Worm (Caenorhabditis elegans) whole organism, early embryonic: ENCODE data around the gene tre-2.

ENCODE experiments used
- B0310.2 ChIP-seq: sonication (generic microtip); optimal IDR thresholded peaks from 2 replicates; lab custom pipeline; 2016; ENCODE audit warnings: mild to moderate bottlenecking, missing genetic modification characterization, missing compliant biosample characterization
- F13C5.2 ChIP-seq: sonication (generic microtip); optimal IDR thresholded peaks from 2 replicates; lab custom pipeline; 2017; ENCODE audit warnings: mild to moderate bottlenecking, missing genetic modification characterization, inconsistent platforms, missing compliant biosample characterization
- aly-1 ChIP-seq: sonication (generic microtip); optimal IDR thresholded peaks from 2 replicates; lab custom pipeline; 2016; ENCODE audit warnings: missing genetic modification characterization, missing compliant biosample characterization
- ama-1 ChIP-seq: fragments of 150-350 bp; optimal IDR thresholded peaks from 2 replicates; lab custom pipeline; 2014
- ceh-13 ChIP-seq: fragments of 200-800 bp; sonication (Bioruptor generic); optimal IDR thresholded peaks from 2 replicates; lab custom pipeline; 2018; ENCODE audit warnings: mild to moderate bottlenecking, missing genetic modification characterization, missing compliant biosample characterization
- ceh-36 ChIP-seq: sonication (generic microtip); optimal IDR thresholded peaks from 2 replicates; lab custom pipeline; 2016; ENCODE audit warnings: missing genetic modification characterization, inconsistent platforms, missing compliant biosample characterization
- ets-7 ChIP-seq: sonication (generic microtip); optimal IDR thresholded peaks from 2 replicates; lab custom pipeline; 2016; ENCODE audit warnings: missing genotype, missing genetic modification characterization, missing compliant biosample characterization
- flt-1 ChIP-seq: fragments of 200-800 bp; sonication (Bioruptor generic); IDR thresholded peaks from 2 replicates; pipeline ENCODE4 v1.3.6; 2022; ENCODE audit warnings: missing genetic modification characterization, missing compliant biosample characterization
- hmbx-1 ChIP-seq: sonication (generic microtip); optimal IDR thresholded peaks from 2 replicates; lab custom pipeline; 2016; ENCODE audit warnings: mild to moderate bottlenecking, missing genetic modification characterization, missing compliant biosample characterization
- hmg-4 ChIP-seq: fragments of 200-800 bp; sonication (Bioruptor generic); optimal IDR thresholded peaks from 2 replicates; lab custom pipeline; 2018; ENCODE audit warnings: mild to moderate bottlenecking, missing genetic modification characterization, missing compliant biosample characterization
- hnd-1 ChIP-seq: sonication (generic microtip); optimal IDR thresholded peaks from 2 replicates; lab custom pipeline; 2016; ENCODE audit warnings: missing genetic modification characterization, missing compliant biosample characterization
- pes-1 ChIP-seq: fragments of 200-800 bp; sonication (Bioruptor generic); IDR thresholded peaks from 2 replicates; pipeline ENCODE4 v1.3.6; 2022; ENCODE audit warnings: missing genetic modification reagents, missing genetic modification characterization, missing compliant biosample characterization
- scrt-1 ChIP-seq: fragments of 200-800 bp; sonication (Bioruptor generic); IDR thresholded peaks from 2 replicates; pipeline ENCODE4 v1.3.6; 2022; ENCODE audit warnings: missing genetic modification characterization, missing compliant biosample characterization
- sea-1 ChIP-seq: fragments of 200-800 bp; sonication (Bioruptor generic); conservative IDR thresholded peaks from 2 replicates; pipeline ENCODE4 v1.3.6; 2022; ENCODE audit warnings: missing genetic modification characterization, missing compliant biosample characterization
- tbx-11 ChIP-seq: fragments of 200-800 bp; sonication (Bioruptor generic); IDR thresholded peaks from 2 replicates; pipeline ENCODE4 v1.3.6; 2022; ENCODE audit warnings: missing genetic modification characterization, missing compliant biosample characterization
- tbx-37 ChIP-seq: fragments of 200-800 bp; sonication (Bioruptor generic); conservative IDR thresholded peaks from 2 replicates; pipeline ENCODE4 v1.3.6; 2022; ENCODE audit warnings: missing genetic modification reagents, missing genetic modification characterization, missing compliant biosample characterization
- tra-4 ChIP-seq: sonication (generic microtip); optimal IDR thresholded peaks from 2 replicates; lab custom pipeline; 2017; ENCODE audit warnings: missing genetic modification characterization, missing compliant biosample characterization

The tre-2 gene

DNA sequence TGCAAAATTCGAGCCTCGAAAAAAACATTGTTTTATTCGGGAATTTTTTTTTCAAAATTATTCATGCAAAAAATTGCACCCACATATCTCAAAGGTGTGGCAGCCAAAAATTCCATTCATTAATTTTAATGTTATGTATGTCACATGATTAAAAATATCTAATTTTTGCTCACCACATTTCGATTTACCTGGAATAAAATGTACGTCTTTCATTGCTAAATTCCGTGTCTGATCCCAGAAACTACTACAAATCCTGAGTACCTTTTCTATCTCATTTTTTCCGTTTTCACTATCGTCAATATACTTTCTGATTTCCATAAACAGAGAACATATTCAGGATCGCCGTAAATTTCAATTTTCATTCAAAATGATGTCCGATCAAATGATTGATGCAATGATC is 10.3 kb downstream of the tre-2 start, which contains the start of gene srx-19:
Gene srx-19 (plus strand): TSS at position 301 of the 400 bp plus-strand sequence.
- TF ChIP-seq tbx-37 (GFP tag; lab: Robert Waterston, UW): no peak
- TF ChIP-seq tbx-11: no peak
- no peak for TF ChIP-seq hnd-1
- TF ChIP-seq sea-1 (GFP tag; lab: Robert Waterston, UW): no peak
- no peak for TF ChIP-seq ceh-13
- no peak for TF ChIP-seq pes-1 (GFP tag; lab: Robert Waterston, UW)
- no peak for TF ChIP-seq F13C5.2 (tag; lab: Kevin White, UChicago)
- TF ChIP-seq B0310.2 (tag; lab: Kevin White, UChicago): no peak
- TF ChIP-seq hmbx-1 (tag; lab: Kevin White, UChicago): no peak
- TF ChIP-seq scrt-1: no peak

DNA sequence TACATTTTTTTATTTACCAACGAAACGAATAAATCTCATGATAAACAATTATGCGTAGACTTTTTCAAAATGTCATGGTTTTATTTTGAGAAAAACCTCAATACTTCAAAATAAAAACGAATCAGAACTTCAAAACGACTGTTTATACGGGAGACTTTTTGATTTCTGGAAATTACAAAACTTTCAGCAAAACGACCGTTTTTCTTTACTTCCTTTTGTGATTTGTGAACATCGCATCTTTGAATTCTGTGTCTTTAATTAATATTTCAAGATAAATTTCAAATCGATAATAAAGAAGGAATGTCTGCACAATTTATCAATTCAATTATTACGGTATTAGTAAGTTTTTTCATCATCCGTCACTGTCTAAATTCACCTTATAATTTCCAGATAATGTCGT is 15.5 kb downstream of the tre-2 start, which contains the start of gene srx-20:
Gene srx-20 (plus strand): TSS at position 301 of the 400 bp plus-strand sequence.
- no peak for TF ChIP-seq flt-1 (GFP tag; lab: Robert Waterston, UW)
- no peak for TF ChIP-seq hnd-1
- no peak for TF ChIP-seq ama-1 (lab: Kevin White, UChicago)
- no peak for TF ChIP-seq F13C5.2 (tag; lab: Kevin White, UChicago)
- TF ChIP-seq tbx-37 (GFP tag; lab: Robert Waterston, UW): no peak
- no peak for TF ChIP-seq tra-4 (tag; lab: Kevin White, UChicago)
- no peak for TF ChIP-seq B0310.2 (tag; lab: Kevin White, UChicago)
- no peak for TF ChIP-seq hmg-4
- no peak for TF ChIP-seq tbx-11
- TF ChIP-seq pes-1 (GFP tag; lab: Robert Waterston, UW): no peak
- no peak for TF ChIP-seq ceh-36 (tag; lab: Kevin White, UChicago)
- no peak for TF ChIP-seq sea-1 (GFP tag; lab: Robert Waterston, UW)
- TF ChIP-seq hmbx-1 (tag; lab: Kevin White, UChicago): no peak
- no peak for TF ChIP-seq ceh-13
- no peak for TF ChIP-seq aly-1

ce11 chrIV:6859270-6859669 is 24.0 kb downstream of the tre-2 start, which contains the start of gene R13H7.2:
Gene R13H7.2, minus strand, starts transcription at chrIV:6859370.
- TF ChIP-seq hmg-4: no peak
- no peak for TF ChIP-seq ceh-36 (tag; lab: Kevin White, UChicago)
- TF ChIP-seq F13C5.2 (tag; lab: Kevin White, UChicago): no peak
- TF ChIP-seq hnd-1: no peak
- TF ChIP-seq B0310.2 (tag; lab: Kevin White, UChicago): no peak
- TF ChIP-seq scrt-1: no peak
- no peak for TF ChIP-seq ets-7 (tag; lab: Kevin White, UChicago)
- TF ChIP-seq ama-1 (lab: Kevin White, UChicago): no peak
- TF ChIP-seq ceh-13: no peak
- no peak for TF ChIP-seq sea-1 (GFP tag; lab: Robert Waterston, UW)
- no peak for TF ChIP-seq hmbx-1 (tag; lab: Kevin White, UChicago)
- no peak for TF ChIP-seq tbx-11
- TF ChIP-seq pes-1 (GFP tag; lab: Robert Waterston, UW): no peak
- TF ChIP-seq tra-4 (tag; lab: Kevin White, UChicago): no peak
- no peak for TF ChIP-seq aly-1

- TF ChIP-seq pes-1 (GFP tag; lab: Robert Waterston, UW) (no peak), tbx-37 (GFP tag; lab: Robert Waterston, UW) (no peak), ceh-36 (tag; lab: Kevin White, UChicago) (no peak), tbx-11 (no peak), scrt-1 (no peak), sea-1 (GFP tag; lab: Robert Waterston, UW) (no peak)
These were observed 30.5 kb downstream of the tre-2 start for ce11 chrIV:6852727-6853126.

- TF ChIP-seq B0310.2 (tag; lab: Kevin White, UChicago) (no peak), aly-1 (no peak), tra-4 (tag; lab: Kevin White, UChicago) (no peak), pes-1 (GFP tag; lab: Robert Waterston, UW) (no peak), hmbx-1 (tag; lab: Kevin White, UChicago) (no peak), scrt-1 (no peak), ama-1 (lab: Kevin White, UChicago) (no peak), ceh-36 (tag; lab: Kevin White, UChicago) (no peak)
These were observed 40.7 kb downstream of the tre-2 start, which contains the start of gene lip-1 for ce11 chrIV:6842470-6843008. Gene lip-1, plus strand, starts transcription at chrIV:6842958.

ce11 chrIV:6841562-6842282 is 41.5 kb downstream of the tre-2 start:
- TF ChIP-seq B0310.2 (tag; lab: Kevin White, UChicago) (no peak), tbx-37 (GFP tag; lab: Robert Waterston, UW) (no peak), tra-4 (tag; lab: Kevin White, UChicago) (no peak), ama-1 (lab: Kevin White, UChicago) (no peak), aly-1 (no peak), hnd-1 (no peak), ceh-36 (tag; lab: Kevin White, UChicago) (no peak), scrt-1 (no peak), flt-1 (GFP tag; lab: Robert Waterston, UW) (no peak), F13C5.2 (tag; lab: Kevin White, UChicago) (no peak), hmbx-1 (tag; lab: Kevin White, UChicago) (no peak), ets-7 (tag; lab: Kevin White, UChicago) (no peak), ceh-13 (no peak), hmg-4 (no peak), pes-1 (GFP tag; lab: Robert Waterston, UW) (no peak), tbx-11 (no peak), sea-1 (GFP tag; lab: Robert Waterston, UW) (no peak)

DNA sequence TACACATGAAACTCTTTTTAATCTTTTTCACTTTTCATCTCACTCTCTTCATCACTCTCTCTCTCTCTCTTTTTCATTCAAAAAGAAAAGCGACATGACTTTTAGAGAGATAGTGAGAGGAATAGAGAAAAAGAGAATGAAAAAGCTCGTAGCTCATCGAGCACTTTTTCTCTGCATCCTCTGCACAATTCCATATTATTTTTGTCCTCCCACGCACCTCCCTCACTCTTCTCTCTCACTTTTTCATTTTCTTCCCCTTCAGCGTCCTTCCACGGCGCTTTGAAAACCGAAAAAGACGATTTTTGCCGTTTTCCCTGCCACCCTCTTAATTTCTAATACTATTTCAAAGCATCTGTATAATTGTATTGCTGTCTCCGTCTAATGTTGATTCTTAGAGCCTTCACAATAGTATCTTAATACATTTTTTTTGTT is 44.1 kb downstream of the tre-2 start:
- no peak for TF ChIP-seq tbx-37 (GFP tag; lab: Robert Waterston, UW)
